Worm (Caenorhabditis elegans) whole organism, mixed stage, embryonic: ENCODE measurements around the gene srh-21.

Experiments
- M03D4.4 ChIP-seq: sonication (generic microtip); optimal IDR thresholded peaks from 2 replicates; lab custom pipeline; 2017; ENCODE audit warnings: mild to moderate bottlenecking, missing genetic modification characterization, missing compliant biosample characterization
- blmp-1 ChIP-seq: fragments of 150-350 bp; optimal IDR thresholded peaks from 2 replicates; lab custom pipeline; 2014; ENCODE audit warnings: missing biosample characterization, missing genetic modification characterization
- ces-1 ChIP-seq: fragments of 150-350 bp; optimal IDR thresholded peaks from 2 replicates; lab custom pipeline; 2014; ENCODE audit warnings: missing biosample characterization, missing genetic modification reagents, missing genetic modification characterization
- elt-1 ChIP-seq: sonication (generic microtip); optimal IDR thresholded peaks from 2 replicates; lab custom pipeline; 2017; ENCODE audit warnings: missing genetic modification characterization, mild to moderate bottlenecking, missing compliant biosample characterization, antibody characterized with exemption, moderate library complexity, borderline replicate concordance; ENCODE audit not compliant: insufficient read depth
- ham-2 ChIP-seq: fragments of 200-800 bp; sonication (Bioruptor generic); optimal IDR thresholded peaks from 2 replicates; lab custom pipeline; 2018; ENCODE audit warnings: mild to moderate bottlenecking, missing genetic modification characterization, missing compliant biosample characterization
- mls-2 ChIP-seq: sonication (generic microtip); optimal IDR thresholded peaks from 2 replicates; lab custom pipeline; 2016; ENCODE audit warnings: mild to moderate bottlenecking, missing genetic modification characterization, moderate library complexity, missing compliant biosample characterization
- nhr-2 ChIP-seq: fragments of 150-350 bp; optimal IDR thresholded peaks from 2 replicates; lab custom pipeline; 2014; ENCODE audit warnings: missing biosample characterization, missing genetic modification characterization
- nhr-237 ChIP-seq: fragments of 150-350 bp; optimal IDR thresholded peaks from 2 replicates; lab custom pipeline; 2014; ENCODE audit warnings: missing biosample characterization, missing genetic modification characterization
- nhr-28 ChIP-seq: fragments of 150-350 bp; optimal IDR thresholded peaks from 2 replicates; lab custom pipeline; 2014; ENCODE audit warnings: missing biosample characterization, missing genetic modification characterization
- pha-4 ChIP-seq: fragments of 150-350 bp; optimal IDR thresholded peaks from 2 replicates; lab custom pipeline; 2018; ENCODE audit warnings: missing biosample characterization, missing genetic modification reagents, missing genetic modification characterization
- sem-2 ChIP-seq: fragments of 200-800 bp; sonication (Bioruptor generic); optimal IDR thresholded peaks from 2 replicates; lab custom pipeline; 2018; ENCODE audit warnings: mild to moderate bottlenecking, missing genetic modification characterization, missing compliant biosample characterization
- snpc-4 ChIP-seq: fragments of 150-350 bp; optimal IDR thresholded peaks from 2 replicates; lab custom pipeline; 2014; ENCODE audit warnings: missing biosample characterization, missing genetic modification characterization
- unc-62 ChIP-seq: fragments of 150-350 bp; optimal IDR thresholded peaks from 2 replicates; lab custom pipeline; 2014; ENCODE audit warnings: missing biosample characterization, missing genetic modification reagents, missing genetic modification characterization

- TF ChIP-seq snpc-4 (tag; lab: Kevin White, UChicago) = no peak
- TF ChIP-seq mls-2 (tag; lab: Kevin White, UChicago) = no peak
- TF ChIP-seq ces-1 = no peak
- TF ChIP-seq M03D4.4 (tag; lab: Kevin White, UChicago) = no peak
- TF ChIP-seq unc-62 (GFP tag; lab: Kevin White, UChicago) = no peak
- no peak for TF ChIP-seq ham-2 (GFP tag; lab: Kevin White, UChicago)
- TF ChIP-seq nhr-237 = no peak
- TF ChIP-seq blmp-1 (tag; lab: Kevin White, UChicago) = no peak
- TF ChIP-seq pha-4 (tag; lab: Kevin White, UChicago) = no peak
- no peak for TF ChIP-seq sem-2 (GFP tag; lab: Kevin White, UChicago)
- no peak for TF ChIP-seq elt-1 (tag; lab: Kevin White, UChicago)
- TF ChIP-seq nhr-28 (tag; lab: Kevin White, UChicago) = no peak
- TF ChIP-seq nhr-2 (tag; lab: Kevin White, UChicago) = no peak
Observed at ce11 chrV:4890781-4891180, 35.7 kb upstream of the srh-21 start.
